Worm (Caenorhabditis elegans) whole organism, L2 larva: ENCODE results near the gene pigm-1.

Experiments
- R02D3.7 ChIP-seq: fragments of 150-350 bp; optimal IDR thresholded peaks from 2 replicates; lab custom pipeline; 2014; ENCODE audit warnings: missing biosample characterization, missing genetic modification characterization
- Y55F3AM.14 ChIP-seq: fragments of 200-800 bp; sonication (Bioruptor generic); optimal IDR thresholded peaks from 2 replicates; lab custom pipeline; 2018; ENCODE audit warnings: mild to moderate bottlenecking, missing genetic modification characterization, missing compliant biosample characterization
- ZK546.5 ChIP-seq: sonication (generic microtip); optimal IDR thresholded peaks from 2 replicates; lab custom pipeline; 2017; ENCODE audit warnings: missing biosample characterization, missing genetic modification characterization
- aly-2 ChIP-seq: fragments of 150-350 bp; optimal IDR thresholded peaks from 2 replicates; lab custom pipeline; 2014; ENCODE audit warnings: missing biosample characterization, missing genetic modification characterization
- ceh-16 ChIP-seq: fragments of 150-350 bp; optimal IDR thresholded peaks from 2 replicates; lab custom pipeline; 2014; ENCODE audit warnings: missing biosample characterization, missing genetic modification characterization
- ceh-82 ChIP-seq: fragments of 150-350 bp; optimal IDR thresholded peaks from 2 replicates; lab custom pipeline; 2014; ENCODE audit warnings: missing biosample characterization, missing genetic modification characterization
- crh-2 ChIP-seq: sonication (generic microtip); optimal IDR thresholded peaks from 2 replicates; lab custom pipeline; 2017; ENCODE audit warnings: missing biosample characterization, missing genetic modification characterization
- dmd-4 ChIP-seq: sonication (generic microtip); optimal IDR thresholded peaks from 2 replicates; lab custom pipeline; 2017; ENCODE audit warnings: missing biosample characterization, missing genetic modification characterization
- elt-3 ChIP-seq: sonication (generic microtip); optimal IDR thresholded peaks from 2 replicates; lab custom pipeline; 2017; ENCODE audit warnings: missing biosample characterization, missing genetic modification characterization
- gmeb-1 ChIP-seq: fragments of 150-350 bp; optimal IDR thresholded peaks from 2 replicates; lab custom pipeline; 2014; ENCODE audit warnings: missing biosample characterization, missing genetic modification characterization
- lin-11 ChIP-seq: fragments of 150-350 bp; sonication (generic microtip); optimal IDR thresholded peaks from 2 replicates; lab custom pipeline; 2014; ENCODE audit warnings: missing biosample characterization, missing genetic modification characterization, inconsistent platforms, mixed read lengths
- lin-13 ChIP-seq: fragments of 150-350 bp; optimal IDR thresholded peaks from 2 replicates; lab custom pipeline; 2014; ENCODE audit warnings: missing biosample characterization, missing genetic modification reagents, missing genetic modification characterization
- lin-39 ChIP-seq: fragments of 150-350 bp; optimal IDR thresholded peaks from 2 replicates; lab custom pipeline; 2014; ENCODE audit warnings: missing biosample characterization, missing genetic modification reagents, missing genetic modification characterization
- lsy-2 ChIP-seq, 2 experiments: fragments of 150-350 bp in 1 of 2; sonication (generic microtip) in 1 of 2; optimal IDR thresholded peaks; 2 replicates each; lab custom pipeline; 2014 to 2017; ENCODE audit warnings: missing biosample characterization in 2 of 2, missing genetic modification characterization in 2 of 2
- mab-5 ChIP-seq: fragments of 150-350 bp; optimal IDR thresholded peaks from 2 replicates; lab custom pipeline; 2014; ENCODE audit warnings: missing biosample characterization, missing genetic modification characterization
- mbf-1 ChIP-seq: sonication (generic microtip); optimal IDR thresholded peaks from 2 replicates; lab custom pipeline; 2017; ENCODE audit warnings: missing biosample characterization, missing genetic modification characterization
- mdl-1 ChIP-seq, 2 experiments: fragments of 150-350 bp in 1 of 2; sonication (generic microtip) in 1 of 2; optimal IDR thresholded peaks; 2 replicates each; lab custom pipeline; 2017; ENCODE audit warnings: missing biosample characterization in 2 of 2, missing genetic modification characterization in 2 of 2
- nhr-10 ChIP-seq: sonication (generic microtip); optimal IDR thresholded peaks from 2 replicates; lab custom pipeline; 2017; ENCODE audit warnings: missing biosample characterization, missing genetic modification characterization
- nhr-11 ChIP-seq: fragments of 150-350 bp; optimal IDR thresholded peaks from 2 replicates; lab custom pipeline; 2014; ENCODE audit warnings: missing biosample characterization, missing genetic modification characterization
- nhr-129 ChIP-seq: fragments of 150-350 bp; optimal IDR thresholded peaks from 2 replicates; lab custom pipeline; 2014; ENCODE audit warnings: missing biosample characterization, missing genetic modification characterization
- nhr-21 ChIP-seq: fragments of 150-350 bp; optimal IDR thresholded peaks from 2 replicates; lab custom pipeline; 2014; ENCODE audit warnings: missing biosample characterization, missing genetic modification characterization
- nhr-23 ChIP-seq: fragments of 150-350 bp; optimal IDR thresholded peaks from 2 replicates; lab custom pipeline; 2014; ENCODE audit warnings: missing biosample characterization, missing genetic modification reagents, missing genetic modification characterization
- nhr-237 ChIP-seq: fragments of 150-350 bp; optimal IDR thresholded peaks from 2 replicates; lab custom pipeline; 2014; ENCODE audit warnings: missing biosample characterization, missing genetic modification characterization
- nhr-25 ChIP-seq: fragments of 150-350 bp; sonication (generic microtip); optimal IDR thresholded peaks from 3 replicates; lab custom pipeline; 2014; ENCODE audit warnings: missing biosample characterization, missing genetic modification characterization
- peb-1 ChIP-seq: fragments of 150-350 bp; optimal IDR thresholded peaks from 2 replicates; lab custom pipeline; 2014; ENCODE audit warnings: missing biosample characterization, missing genetic modification characterization
- sem-4 ChIP-seq: fragments of 150-350 bp; optimal IDR thresholded peaks from 2 replicates; lab custom pipeline; 2014; ENCODE audit warnings: missing biosample characterization, missing genetic modification reagents, missing genetic modification characterization
- skn-1 ChIP-seq: sonication (generic microtip); optimal IDR thresholded peaks from 2 replicates; lab custom pipeline; 2017; ENCODE audit warnings: missing biosample characterization, missing genetic modification characterization
- sma-9 ChIP-seq, 2 experiments: fragments of 150-350 bp in 1 of 2; sonication (generic microtip) in 1 of 2; optimal IDR thresholded peaks; 2 replicates each; lab custom pipeline; 2014 to 2016; ENCODE audit warnings: missing genetic modification characterization in 2 of 2, mild to moderate bottlenecking in 1 of 2, missing biosample characterization in 1 of 2, missing compliant biosample characterization in 1 of 2, missing genetic modification reagents in 1 of 2, moderate library complexity in 1 of 2
- snpc-4 ChIP-seq: fragments of 150-350 bp; optimal IDR thresholded peaks from 2 replicates; lab custom pipeline; 2014; ENCODE audit warnings: missing biosample characterization, missing genetic modification characterization
- unc-39 ChIP-seq: fragments of 150-350 bp; optimal IDR thresholded peaks from 2 replicates; lab custom pipeline; 2014; ENCODE audit warnings: missing biosample characterization, missing genetic modification characterization
- zag-1 ChIP-seq: fragments of 150-350 bp; optimal IDR thresholded peaks from 2 replicates; lab custom pipeline; 2014; ENCODE audit warnings: missing biosample characterization, missing genetic modification characterization

The pigm-1 gene

ce11 chrII:11383058-11383457 is 34.8 kb downstream of the pigm-1 start, which contains the start of the genes C33B4.5 and C33B4.4:
TSS of gene C33B4.5 (plus strand) at chrII:11383327.
TSS of gene C33B4.4 (minus strand) at chrII:11383442.
- TF ChIP-seq mbf-1 (tag; lab: Kevin White, UChicago): no peak

ce11 chrII:11384099-11384498 is 35.9 kb downstream of the pigm-1 start:
- no peak for TF ChIP-seq nhr-129 (tag; lab: Kevin White, UChicago)
- no peak for TF ChIP-seq lsy-2 (tag; optimal IDR thresholded peaks at IDR 0.05; lab: Kevin White, UChicago)
- TF ChIP-seq, all 48 proteins: peak for 0

- no peak for TF ChIP-seq snpc-4 (tag; lab: Kevin White, UChicago)
- no peak for TF ChIP-seq skn-1
- TF ChIP-seq lin-13 (GFP tag; lab: Kevin White, UChicago): no peak
- no peak for TF ChIP-seq nhr-21 (tag; lab: Kevin White, UChicago)
- TF ChIP-seq sem-4 (tag; lab: Kevin White, UChicago): no peak
- TF ChIP-seq ceh-16 (tag; lab: Kevin White, UChicago): no peak
- TF ChIP-seq nhr-11 (tag; lab: Kevin White, UChicago): no peak
- no peak for TF ChIP-seq lin-11 (tag; lab: Kevin White, UChicago)
- TF ChIP-seq nhr-25 (tag; lab: Kevin White, UChicago): no peak
- no peak for TF ChIP-seq mdl-1 (tag; optimal IDR thresholded peaks at IDR 0.05; lab: Kevin White, UChicago)
- TF ChIP-seq gmeb-1 (tag; lab: Kevin White, UChicago): no peak
- TF ChIP-seq Y55F3AM.14 (GFP tag; lab: Kevin White, UChicago): no peak
- TF ChIP-seq, all 48 proteins: peak for 0
Observed at ce11 chrII:11386950-11387349, 38.7 kb downstream of the pigm-1 start.

- TF ChIP-seq mdl-1 (tag; optimal IDR thresholded peaks at IDR 0.05; lab: Kevin White, UChicago) (no peak), sma-9 (GFP tag; optimal IDR thresholded peaks at IDR 0.05; lab: Kevin White, UChicago) (no peak), sma-9 (tag; optimal IDR thresholded peaks at IDR 0.05; lab: Kevin White, UChicago) (no peak), zag-1 (tag; lab: Kevin White, UChicago) (no peak), lin-11 (tag; lab: Kevin White, UChicago) (no peak)
Observed at ce11 chrII:11390865-11391264, 42.6 kb downstream of the pigm-1 start, which contains the start of gene shn-1. TSS of gene shn-1 (minus strand) at chrII:11390965.

ce11 chrII:11392390-11392789 is 44.1 kb downstream of the pigm-1 start:
- TF ChIP-seq ceh-82: no peak
- no peak for TF ChIP-seq nhr-10
- TF ChIP-seq gmeb-1 (tag; lab: Kevin White, UChicago): no peak
- TF ChIP-seq lin-39 (tag; lab: Kevin White, UChicago): no peak
- TF ChIP-seq peb-1 (tag; lab: Kevin White, UChicago): no peak
- no peak for TF ChIP-seq nhr-129 (tag; lab: Kevin White, UChicago)
- TF ChIP-seq ceh-16 (tag; lab: Kevin White, UChicago): no peak
- TF ChIP-seq aly-2 (tag; lab: Kevin White, UChicago): no peak
- TF ChIP-seq mab-5 (tag; lab: Kevin White, UChicago): no peak
- no peak for TF ChIP-seq sma-9 (GFP tag; optimal IDR thresholded peaks at IDR 0.05; lab: Kevin White, UChicago)
- TF ChIP-seq sma-9 (tag; optimal IDR thresholded peaks at IDR 0.05; lab: Kevin White, UChicago): no peak
- TF ChIP-seq sem-4 (tag; lab: Kevin White, UChicago): no peak
- TF ChIP-seq mdl-1 (tag; optimal IDR thresholded peaks at IDR 0.05; lab: Kevin White, UChicago): no peak
- TF ChIP-seq crh-2 (tag; lab: Kevin White, UChicago): no peak
- no peak for TF ChIP-seq ZK546.5 (tag; lab: Kevin White, UChicago)
- TF ChIP-seq unc-39 (tag; lab: Kevin White, UChicago): no peak
- no peak for TF ChIP-seq nhr-23 (tag; lab: Kevin White, UChicago)
- no peak for TF ChIP-seq R02D3.7 (tag; lab: Kevin White, UChicago)
- no peak for TF ChIP-seq elt-3
- no peak for TF ChIP-seq lsy-2 (tag; optimal IDR thresholded peaks at IDR 0.05; lab: Kevin White, UChicago)
- TF ChIP-seq dmd-4 (tag; lab: Kevin White, UChicago): no peak

- TF ChIP-seq nhr-237 (tag; lab: Kevin White, UChicago): no peak
- no peak for TF ChIP-seq nhr-10
Observed at ce11 chrII:11393787-11394186, 45.5 kb downstream of the pigm-1 start.
